Fruit fly (Drosophila melanogaster): Measurements from ENCODE around the gene Alr.
A peak's percentile ranks its signal among the peaks of the same experiment; 100 is the strongest.

The Alr gene

dm6 chrX:19769821-19770519 lies 21.9 kb downstream of the Alr start (continued):
- no peak for TF ChIP-seq crc (GFP tag; optimal IDR thresholded peaks at IDR 0.05)
- TF ChIP-seq CG8944 (GFP tag; optimal IDR thresholded peaks at IDR 0.05), result peak; percentile 38
- TF ChIP-seq CG34376 (GFP tag; optimal IDR thresholded peaks at IDR 0.05), result no peak
- peak; percentile 45 for TF ChIP-seq Chrac-16 (GFP tag; optimal IDR thresholded peaks at IDR 0.05)
- no peak for TF ChIP-seq CG12219 (GFP tag; optimal IDR thresholded peaks at IDR 0.05)
- TF ChIP-seq CG18599 (GFP tag; optimal IDR thresholded peaks at IDR 0.05), result peak; percentile 26
- no peak for TF ChIP-seq CG9609 (GFP tag; optimal IDR thresholded peaks at IDR 0.05)
- TF ChIP-seq Dbx (GFP tag; IDR thresholded peaks at IDR 0.05), result no peak
- no peak for TF ChIP-seq ab (GFP tag; optimal IDR thresholded peaks at IDR 0.05)
- no peak for TF ChIP-seq luna (GFP tag; optimal IDR thresholded peaks at IDR 0.05)
- TF ChIP-seq lilli (GFP tag; optimal IDR thresholded peaks at IDR 0.05), result peak; percentile 46
- no peak for TF ChIP-seq ewg (GFP tag; optimal IDR thresholded peaks at IDR 0.05)
- TF ChIP-seq seq (GFP tag; IDR thresholded peaks at IDR 0.05), result no peak
- TF ChIP-seq Vsx1 (GFP tag; optimal IDR thresholded peaks at IDR 0.05), result no peak
- no peak for TF ChIP-seq Scr (GFP tag; IDR thresholded peaks at IDR 0.05; ENCODE audit: partially characterized antibody)
- TF ChIP-seq Pdp1 (GFP tag; optimal IDR thresholded peaks at IDR 0.05), result peak; percentile 25 to 59
- TF ChIP-seq CG14965 (GFP tag; optimal IDR thresholded peaks at IDR 0.05; ENCODE audit: borderline replicate concordance), result no peak
- TF ChIP-seq hb (GFP tag; IDR thresholded peaks at IDR 0.05; ENCODE audit: partially characterized antibody), result no peak
- TF ChIP-seq CG15601 (tag; optimal IDR thresholded peaks at IDR 0.05), result peak; percentile 33
- TF ChIP-seq CG32767 (GFP tag; IDR thresholded peaks at IDR 0.05), result 0 out of 2 replicates have a peak, but pooled peaks have one; percentile 15
- no peak for TF ChIP-seq ham (GFP tag; IDR thresholded peaks at IDR 0.05)
- peak; percentile 95 for TF ChIP-seq crol (GFP tag; IDR thresholded peaks at IDR 0.05)
- peak; percentile 71 for TF ChIP-seq pros (GFP tag; optimal IDR thresholded peaks at IDR 0.05)
- TF ChIP-seq lmd (GFP tag; IDR thresholded peaks at IDR 0.05), result 0 out of 2 replicates have a peak, but pooled peaks have one; percentile 37
- TF ChIP-seq CG16863 (GFP tag; optimal IDR thresholded peaks at IDR 0.05), result peak; percentile 42
- no peak for TF ChIP-seq salm (tag; optimal IDR thresholded peaks at IDR 0.05)
- TF ChIP-seq sr (GFP tag; IDR thresholded peaks at IDR 0.05), result no peak
- TF ChIP-seq CTCF (GFP tag; optimal IDR thresholded peaks at IDR 0.05), result no peak
- no peak for TF ChIP-seq stc (GFP tag; IDR thresholded peaks at IDR 0.05)
- peak; percentile 51 for TF ChIP-seq CG30403 (GFP tag; optimal IDR thresholded peaks at IDR 0.05)
- no peak for TF ChIP-seq CG9797 (GFP tag; optimal IDR thresholded peaks at IDR 0.05)
- TF ChIP-seq CG7271 (tag; optimal IDR thresholded peaks at IDR 0.05), result no peak
- no peak for TF ChIP-seq CG1792 (GFP tag; optimal IDR thresholded peaks at IDR 0.05)
- peak; percentile 33 for TF ChIP-seq CG2120 (GFP tag; optimal IDR thresholded peaks at IDR 0.05)
- no peak for TF ChIP-seq H15 (GFP tag; IDR thresholded peaks at IDR 0.05)
- no peak for TF ChIP-seq CkIIα-i1 (GFP tag; IDR thresholded peaks at IDR 0.05)
- no peak for TF ChIP-seq zfh2 (GFP tag; optimal IDR thresholded peaks at IDR 0.05)
- TF ChIP-seq CG32532 (GFP tag; IDR thresholded peaks at IDR 0.05), result peak; percentile 32; the same call in 1 of the 2 replicates
- no peak for TF ChIP-seq CG2889 (GFP tag; IDR thresholded peaks at IDR 0.05)
- no peak for TF ChIP-seq prd (optimal IDR thresholded peaks at IDR 0.05)
- peak; percentile 61; the same call in 2 of the 3 replicates for TF ChIP-seq prd (GFP tag; IDR thresholded peaks at IDR 0.05)
- TF ChIP-seq CG15479 (GFP tag; optimal IDR thresholded peaks at IDR 0.05), result no peak
- TF ChIP-seq CG6175 (GFP tag; IDR thresholded peaks at IDR 0.05), result no peak
- no peak for TF ChIP-seq CG11723 (GFP tag; optimal IDR thresholded peaks at IDR 0.05)
- peak; percentile 35 for TF ChIP-seq slp2 (GFP tag; optimal IDR thresholded peaks at IDR 0.05)
- no peak for TF ChIP-seq CG14860 (GFP tag; IDR thresholded peaks at IDR 0.05; ENCODE audit: partially characterized antibody)
- TF ChIP-seq Hmx (GFP tag; optimal IDR thresholded peaks at IDR 0.05), result no peak
- peak; percentile 43 for TF ChIP-seq psq (GFP tag; optimal IDR thresholded peaks at IDR 0.05)
- TF ChIP-seq CG6654 (GFP tag; optimal IDR thresholded peaks at IDR 0.05), result no peak
- TF ChIP-seq CG12071 (GFP tag; optimal IDR thresholded peaks at IDR 0.05), result no peak
- TF ChIP-seq wor (GFP tag; IDR thresholded peaks at IDR 0.05), result no peak
- TF ChIP-seq CG8478 (optimal IDR thresholded peaks at IDR 0.05), result no peak
